Fruit fly (Drosophila melanogaster): ENCODE measurements around the gene p115.

DNA sequence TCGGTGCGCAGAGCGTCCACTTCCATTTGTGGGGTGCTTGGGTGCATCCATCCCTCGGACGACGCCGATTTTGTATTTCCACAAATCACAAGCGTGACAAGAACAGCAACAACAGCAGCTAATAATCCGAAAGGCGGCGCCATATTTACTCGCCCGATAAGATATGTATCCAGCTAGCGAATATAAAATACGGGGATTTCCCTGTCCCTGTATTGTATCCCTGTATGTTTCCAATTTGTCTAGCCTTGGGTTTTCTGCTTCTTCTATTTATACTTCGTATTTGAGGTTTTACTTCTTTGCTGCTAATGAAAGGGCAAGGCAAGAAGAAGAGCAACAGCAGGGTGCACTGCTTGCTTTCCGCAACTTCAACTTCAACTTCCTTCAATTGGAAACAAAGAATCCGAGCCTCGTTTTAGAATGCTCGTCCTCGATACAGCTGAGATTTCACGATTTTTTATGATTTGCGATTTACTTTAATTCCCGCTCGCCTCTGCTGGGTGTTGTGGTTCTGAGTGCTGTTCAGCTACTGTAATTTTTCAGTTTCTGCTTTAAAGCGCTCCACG, 50.4 kb downstream of the p115 start:
- TF ChIP-seq CG6854 (GFP tag; optimal IDR thresholded peaks at IDR 0.05), result no peak
- TF ChIP-seq CG9139 (GFP tag; optimal IDR thresholded peaks at IDR 0.05), result no peak
- TF ChIP-seq CG11294 (GFP tag; IDR thresholded peaks at IDR 0.05), result no peak
- no peak for TF ChIP-seq CG6163 (GFP tag; IDR thresholded peaks at IDR 0.05)
- TF ChIP-seq CG3919 (GFP tag; optimal IDR thresholded peaks at IDR 0.05), result no peak
- TF ChIP-seq esn (GFP tag; optimal IDR thresholded peaks at IDR 0.05), result no peak

Data from whole organism, prepupa.